Fruit fly (Drosophila melanogaster) whole organism, wandering third instar larva: ENCODE results near the gene Or83a.
A peak's percentile ranks its signal among the peaks of the same experiment; 100 is the strongest.

Source experiments
- Abd-B ChIP-seq: fragments of >200 bp; optimal IDR thresholded peaks from 2 replicates; lab custom pipeline; 2017; ENCODE audit warnings: missing biosample characterization, missing genetic modification characterization
- CG32264 ChIP-seq: fragments of 200-800 bp; sonication (Bioruptor generic); optimal IDR thresholded peaks from 2 replicates; lab custom pipeline; 2016; ENCODE audit warnings: missing biosample characterization, missing genetic modification characterization
- CG9705 ChIP-seq: fragments of 200-800 bp; sonication (Bioruptor generic); optimal IDR thresholded peaks from 2 replicates; lab custom pipeline; 2018; ENCODE audit warnings: missing biosample characterization, mild to moderate bottlenecking, missing genetic modification characterization
- CrebA ChIP-seq: fragments of 200-800 bp; sonication (Bioruptor generic); optimal IDR thresholded peaks from 2 replicates; lab custom pipeline; 2016; ENCODE audit warnings: missing biosample characterization, mild to moderate bottlenecking, missing genetic modification characterization, borderline replicate concordance
- Dfd ChIP-seq: fragments of >200 bp; optimal IDR thresholded peaks from 2 replicates; lab custom pipeline; 2017; ENCODE audit warnings: missing biosample characterization, missing genetic modification characterization
- Dif ChIP-seq: fragments of 200-275, 200-300 bp; sonication (Bioruptor generic); optimal IDR thresholded peaks from 2 replicates; lab custom pipeline; 2018; ENCODE audit warnings: missing biosample characterization, missing genetic modification characterization; ENCODE audit not compliant: partially characterized antibody
- GATAd ChIP-seq: sonication (Bioruptor generic); optimal IDR thresholded peaks from 2 replicates; lab custom pipeline; 2016; ENCODE audit warnings: missing biosample characterization, missing genetic modification characterization
- HLH106 ChIP-seq: fragments of 200-800 bp; optimal IDR thresholded peaks from 3 replicates; lab custom pipeline; 2019; ENCODE audit warnings: missing biosample characterization, mild to moderate bottlenecking, missing genetic modification characterization, moderate library complexity
- Hnf4 ChIP-seq: fragments of 200-800 bp; sonication (Bioruptor generic); optimal IDR thresholded peaks from 2 replicates; lab custom pipeline; 2016; ENCODE audit warnings: missing biosample characterization, mild to moderate bottlenecking, missing genetic modification characterization
- Hr78 ChIP-seq: fragments of >200 bp; optimal IDR thresholded peaks from 2 replicates; lab custom pipeline; 2017; ENCODE audit warnings: missing biosample characterization, missing genetic modification characterization
- Hr83 ChIP-seq: fragments of 200-300 bp; sonication (Bioruptor generic); optimal IDR thresholded peaks from 2 replicates; lab custom pipeline; 2016; ENCODE audit warnings: missing biosample characterization, mild to moderate bottlenecking, missing genetic modification characterization, moderate library complexity; ENCODE audit not compliant: poor library complexity, severe bottlenecking
- Jra ChIP-seq: sonication (Bioruptor generic); optimal IDR thresholded peaks from 2 replicates; lab custom pipeline; 2016; ENCODE audit warnings: missing biosample characterization, missing genetic modification characterization
- Mio ChIP-seq: sonication (Bioruptor generic); optimal IDR thresholded peaks from 2 replicates; lab custom pipeline; 2016; ENCODE audit warnings: missing biosample characterization, missing genetic modification characterization
- Myc ChIP-seq: fragments of >200 bp; optimal IDR thresholded peaks from 2 replicates; lab custom pipeline; 2017
- N ChIP-seq: fragments of >200 bp; optimal IDR thresholded peaks from 2 replicates; lab custom pipeline; 2018; ENCODE audit warnings: missing biosample characterization, missing external identifiers, missing genetic modification characterization
- OdsH ChIP-seq: fragments of 200-800 bp; sonication (Bioruptor generic); optimal IDR thresholded peaks from 2 replicates; lab custom pipeline; 2016; ENCODE audit warnings: missing biosample characterization, mild to moderate bottlenecking, missing genetic modification characterization
- Rel ChIP-seq, 2 experiments: fragments of 200-800 bp; sonication (Bioruptor generic) in 1 of 2; optimal IDR thresholded peaks; 2 replicates in 1 of 2; 3 replicates in 1 of 2; lab custom pipeline; 2016 to 2019; ENCODE audit warnings: mild to moderate bottlenecking in 2 of 2, missing biosample characterization in 2 of 2, missing genetic modification characterization in 2 of 2, moderate library complexity in 1 of 2
- Sp1 ChIP-seq: fragments of 200-800 bp; sonication (Bioruptor generic); optimal IDR thresholded peaks from 3 replicates; lab custom pipeline; 2019; ENCODE audit warnings: missing biosample characterization, mild to moderate bottlenecking, missing genetic modification characterization, moderate library complexity
- Vsx2 ChIP-seq: fragments of 200-300, 225-300 bp; sonication (Bioruptor generic); optimal IDR thresholded peaks from 2 replicates; lab custom pipeline; 2018; ENCODE audit warnings: missing biosample characterization, missing genetic modification characterization; ENCODE audit not compliant: partially characterized antibody
- br ChIP-seq: fragments of 200-800 bp; sonication (Bioruptor generic); optimal IDR thresholded peaks from 2 replicates; lab custom pipeline; 2016; ENCODE audit warnings: missing biosample characterization, missing genetic modification characterization
- brk ChIP-seq: fragments of 200-800 bp; sonication (Bioruptor generic); optimal IDR thresholded peaks from 2 replicates; lab custom pipeline; 2016; ENCODE audit warnings: missing biosample characterization, mild to moderate bottlenecking, missing genetic modification characterization
- dl ChIP-seq, 2 experiments: fragments of 175-275, 200-275 bp in 1 of 2; fragments of 200-275 bp in 1 of 2; sonication (Bioruptor generic); optimal IDR thresholded peaks; lab custom pipeline; 2018; ENCODE audit warnings: mild to moderate bottlenecking in 2 of 2, missing biosample characterization in 2 of 2, missing genetic modification characterization in 2 of 2, moderate library complexity in 2 of 2; ENCODE audit not compliant: partially characterized antibody in 2 of 2, insufficient read depth in 1 of 2
- dmrt93B ChIP-seq: fragments of 200-800 bp; sonication (Bioruptor generic); optimal IDR thresholded peaks from 2 replicates; lab custom pipeline; 2018; ENCODE audit warnings: missing biosample characterization, mild to moderate bottlenecking, missing genetic modification characterization
- dsf ChIP-seq: sonication (Bioruptor generic); optimal IDR thresholded peaks from 2 replicates; lab custom pipeline; 2016; ENCODE audit warnings: missing biosample characterization, missing genetic modification characterization, borderline replicate concordance
- ey ChIP-seq: fragments of 200-800 bp; sonication (Bioruptor generic); optimal IDR thresholded peaks from 2 replicates; lab custom pipeline; 2016; ENCODE audit warnings: missing biosample characterization, missing genetic modification characterization
- foxo ChIP-seq, 2 experiments: fragments of 200-800 bp; sonication (Bioruptor generic); optimal IDR thresholded peaks; 2 replicates in 1 of 2; 3 replicates in 1 of 2; lab custom pipeline; 2016 to 2017; ENCODE audit warnings: missing biosample characterization in 2 of 2, missing genetic modification characterization in 2 of 2
- fru ChIP-seq: fragments of 200-800 bp; sonication (Bioruptor generic); optimal IDR thresholded peaks from 3 replicates; lab custom pipeline; 2016; ENCODE audit warnings: missing biosample characterization, mild to moderate bottlenecking, missing genetic modification characterization
- h ChIP-seq: fragments of 200-800 bp; sonication (Bioruptor generic); optimal IDR thresholded peaks from 3 replicates; lab custom pipeline; 2016; ENCODE audit warnings: missing biosample characterization, mild to moderate bottlenecking, missing genetic modification characterization
- jim ChIP-seq: fragments of 175-275, 200-325 bp; sonication (Bioruptor generic); optimal IDR thresholded peaks from 2 replicates; lab custom pipeline; 2016; ENCODE audit warnings: missing biosample characterization, mild to moderate bottlenecking, missing genetic modification characterization
- lola ChIP-seq: fragments of >200 bp; optimal IDR thresholded peaks from 2 replicates; lab custom pipeline; 2017; ENCODE audit warnings: missing biosample characterization, missing genetic modification characterization
- pan ChIP-seq: fragments of >200 bp; optimal IDR thresholded peaks from 2 replicates; lab custom pipeline; 2017
- psq ChIP-seq: fragments of 200-800 bp; sonication (Bioruptor generic); optimal IDR thresholded peaks from 3 replicates; lab custom pipeline; 2017; ENCODE audit warnings: missing biosample characterization, mild to moderate bottlenecking, missing genetic modification characterization, moderate library complexity
- rgr ChIP-seq: fragments of 200-800 bp; sonication (Bioruptor generic); optimal IDR thresholded peaks from 3 replicates; lab custom pipeline; 2016; ENCODE audit warnings: missing biosample characterization, mild to moderate bottlenecking, missing genetic modification characterization
- sage ChIP-seq: fragments of 200-800 bp; sonication (Bioruptor generic); optimal IDR thresholded peaks from 2 replicates; lab custom pipeline; 2016; ENCODE audit warnings: missing biosample characterization, mild to moderate bottlenecking, missing genetic modification characterization
- sv ChIP-seq: fragments of 200-800 bp; sonication (Bioruptor generic); optimal IDR thresholded peaks from 3 replicates; lab custom pipeline; 2016; ENCODE audit warnings: missing biosample characterization, missing genetic modification characterization
- tai ChIP-seq: sonication (Bioruptor generic); optimal IDR thresholded peaks from 2 replicates; lab custom pipeline; 2016; ENCODE audit warnings: missing biosample characterization, missing genetic modification characterization
- usp ChIP-seq: fragments of >200 bp; optimal IDR thresholded peaks from 2 replicates; lab custom pipeline; 2017; ENCODE audit warnings: missing biosample characterization, missing genetic modification characterization
- woc ChIP-seq: sonication (Bioruptor generic); optimal IDR thresholded peaks from 2 replicates; lab custom pipeline; 2016; ENCODE audit warnings: missing biosample characterization, mild to moderate bottlenecking, missing genetic modification characterization

Gene Or83a

dm6 chr3R:5371563-5371962 is 27.4 kb downstream of the Or83a start, which contains the start of gene Polr2F (continued):
- TF ChIP-seq Mio (GFP tag; lab: Kevin White, UChicago) (peak; percentile 46), pan (lab: Kevin White, UChicago) (no peak), Abd-B (no peak), lola (no peak), Hr83 (peak; percentile 96), jim (peak; percentile 78), sv (GFP tag; lab: Kevin White, UChicago) (peak; percentile 78), OdsH (GFP tag; lab: Kevin White, UChicago) (peak; percentile 63), rgr (GFP tag; lab: Kevin White, UChicago) (peak; percentile 89)

- TF ChIP-seq CrebA (GFP tag; lab: Kevin White, UChicago) (no peak), tai (GFP tag; lab: Kevin White, UChicago) (no peak), Dfd (GFP tag; lab: Kevin White, UChicago) (peak; percentile 95), pan (lab: Kevin White, UChicago) (no peak), CG9705 (GFP tag; lab: Kevin White, UChicago) (no peak), usp (GFP tag; lab: Kevin White, UChicago) (no peak)
Observed at dm6 chr3R:5369490-5370001, 29.4 kb downstream of the Or83a start, which contains the start of the genes CG31542 and CG34277. TSS of gene CG31542 (plus strand) at chr3R:5369540. TSS of gene CG34277 (plus strand) at chr3R:5369540.

- TF ChIP-seq CrebA (GFP tag; lab: Kevin White, UChicago), result no peak
- TF ChIP-seq lola, result no peak
- no peak for TF ChIP-seq brk (GFP tag; lab: Kevin White, UChicago)
- TF ChIP-seq CG32264 (GFP tag; lab: Kevin White, UChicago), result no peak
- TF ChIP-seq Hr78 (GFP tag; lab: Kevin White, UChicago), result no peak
- peak; percentile 14 for TF ChIP-seq ey
- peak; percentile 35 for TF ChIP-seq rgr (GFP tag; lab: Kevin White, UChicago)
- TF ChIP-seq GATAd (GFP tag; lab: Kevin White, UChicago), result no peak
- peak; percentile 52 for TF ChIP-seq Hr83
- no peak for TF ChIP-seq Abd-B
- peak; percentile 22 for TF ChIP-seq HLH106
- TF ChIP-seq dl (GFP tag; optimal IDR thresholded peaks at IDR 0.05; lab: Kevin White, UChicago; ENCODE audit: insufficient read depth in 1 of 2, partially characterized antibody in 2 of 2), result no peak
- no peak for TF ChIP-seq Mio (GFP tag; lab: Kevin White, UChicago)
- TF ChIP-seq Jra (GFP tag; lab: Kevin White, UChicago), result no peak
- TF ChIP-seq OdsH (GFP tag; lab: Kevin White, UChicago), result no peak
- no peak for TF ChIP-seq dmrt93B (GFP tag; lab: Kevin White, UChicago)
- TF ChIP-seq pan (lab: Kevin White, UChicago), result no peak
- peak; percentile 54 for TF ChIP-seq Hnf4 (GFP tag; lab: Kevin White, UChicago)
- TF ChIP-seq Vsx2, result no peak
- TF ChIP-seq br (GFP tag; lab: Kevin White, UChicago), result peak; percentile 12
- peak; percentile 1 for TF ChIP-seq sv (GFP tag; lab: Kevin White, UChicago)
- no peak for TF ChIP-seq Dif
- TF ChIP-seq sage, result no peak
- TF ChIP-seq CG9705 (GFP tag; lab: Kevin White, UChicago), result peak; percentile 27
- TF ChIP-seq usp (GFP tag; lab: Kevin White, UChicago), result no peak
- no peak for TF ChIP-seq N (GFP tag; lab: Kevin White, UChicago)
- no peak for TF ChIP-seq psq (GFP tag; lab: Kevin White, UChicago)
- TF ChIP-seq Rel (GFP tag; optimal IDR thresholded peaks at IDR 0.05; lab: Kevin White, UChicago), result no peak
- TF ChIP-seq Rel (tag; optimal IDR thresholded peaks at IDR 0.05; lab: Kevin White, UChicago), result peak; percentile 54
- TF ChIP-seq tai (GFP tag; lab: Kevin White, UChicago), result no peak
- TF ChIP-seq woc (GFP tag; lab: Kevin White, UChicago), result peak; percentile 22
- TF ChIP-seq h (GFP tag; lab: Kevin White, UChicago), result peak; percentile 26
- TF ChIP-seq Myc (lab: Kevin White, UChicago), result no peak
- TF ChIP-seq foxo (GFP tag; optimal IDR thresholded peaks at IDR 0.05; lab: Kevin White, UChicago), result peak in 1 of 2 experiments; percentile 42
- no peak for TF ChIP-seq dsf (GFP tag; lab: Kevin White, UChicago)
- no peak for TF ChIP-seq jim
- peak; percentile 17 for TF ChIP-seq Sp1 (GFP tag; lab: Kevin White, UChicago)
- no peak for TF ChIP-seq Dfd (GFP tag; lab: Kevin White, UChicago)
- peak; percentile 29 for TF ChIP-seq fru
Observed at dm6 chr3R:5368170-5368781, 30.7 kb downstream of the Or83a start, which contains the start of gene Cerk. TSS of gene Cerk (minus strand) at chr3R:5368306.
